Fruit fly (Drosophila melanogaster) whole organism: Measurements from ENCODE around the gene Nepl3.
A peak's percentile ranks its signal among the peaks of the same experiment; 100 is the strongest.

Experiments
- CG8478 ChIP-seq: fragments of >200 bp; optimal IDR thresholded peaks from 2 replicates; lab custom pipeline; 2018; ENCODE audit warnings: inconsistent platforms
- Dll ChIP-seq: fragments of >200 bp; optimal IDR thresholded peaks from 2 replicates; lab custom pipeline; 2017
- EcR ChIP-seq, 2 experiments: fragments of >200 bp; optimal IDR thresholded peaks; 2 replicates each; lab custom pipeline; 2017; ENCODE audit warnings: missing biosample characterization in 2 of 2, missing genetic modification characterization in 2 of 2, missing genetic modification reagents in 2 of 2
- pan ChIP-seq: fragments of >200 bp; optimal IDR thresholded peaks from 2 replicates; lab custom pipeline; 2017
- psq ChIP-seq: fragments of >200 bp; optimal IDR thresholded peaks from 2 replicates; lab custom pipeline; 2017
- usp ChIP-seq: fragments of >200 bp; optimal IDR thresholded peaks from 2 replicates; lab custom pipeline; 2017; ENCODE audit warnings: missing biosample characterization, missing genetic modification characterization, mixed read lengths

Gene Nepl3

dm6 chr2L:5058094-5058493 lies at the start of gene Nepl3:
Gene Nepl3 (minus strand): TSS chr2L:5058248.
- TF ChIP-seq psq (no peak), pan (lab: Kevin White, UChicago) (no peak), usp (GFP tag; lab: Kevin White, UChicago) (no peak), CG8478 (lab: Kevin White, UChicago) (no peak), Dll (no peak), EcR (GFP tag; optimal IDR thresholded peaks at IDR 0.05; lab: Kevin White, UChicago) (no peak)

- TF ChIP-seq psq (no peak), usp (GFP tag; lab: Kevin White, UChicago) (no peak), Dll (no peak), pan (lab: Kevin White, UChicago) (no peak), CG8478 (lab: Kevin White, UChicago) (no peak)
Observed at dm6 chr2L:5103733-5104132, 45.7 kb upstream of the Nepl3 start.

- TF ChIP-seq EcR (GFP tag; optimal IDR thresholded peaks at IDR 0.05; lab: Kevin White, UChicago) (no peak), CG8478 (lab: Kevin White, UChicago) (no peak), psq (no peak), pan (lab: Kevin White, UChicago) (no peak), usp (GFP tag; lab: Kevin White, UChicago) (no peak), Dll (no peak)
Observed at dm6 chr2L:5100577-5100976, 42.5 kb upstream of the Nepl3 start, which contains the start of gene Msp300. Gene Msp300 (plus strand): TSS chr2L:5100877.

- no peak for TF ChIP-seq EcR (GFP tag; optimal IDR thresholded peaks at IDR 0.05; lab: Kevin White, UChicago)
- TF ChIP-seq CG8478 (lab: Kevin White, UChicago), result no peak
- TF ChIP-seq psq, result no peak
Observed at dm6 chr2L:5099790-5100360, 41.8 kb upstream of the Nepl3 start, which contains the start of gene ND-13A. Gene ND-13A (minus strand): TSS chr2L:5100288.

dm6 chr2L:5096761-5097160 lies 38.7 kb upstream of the Nepl3 start:
- TF ChIP-seq usp (GFP tag; lab: Kevin White, UChicago) (no peak), psq (no peak), pan (lab: Kevin White, UChicago) (no peak), Dll (no peak), CG8478 (lab: Kevin White, UChicago) (no peak), EcR (GFP tag; optimal IDR thresholded peaks at IDR 0.05; lab: Kevin White, UChicago) (no peak)

- TF ChIP-seq usp (GFP tag; lab: Kevin White, UChicago) (no peak), psq (no peak), Dll (no peak), CG8478 (lab: Kevin White, UChicago) (no peak), EcR (GFP tag; optimal IDR thresholded peaks at IDR 0.05; lab: Kevin White, UChicago) (no peak), pan (lab: Kevin White, UChicago) (no peak)
Observed at dm6 chr2L:5096222-5096621, 38.2 kb upstream of the Nepl3 start, which contains the start of gene CG4230. Gene CG4230 (plus strand): TSS chr2L:5096227.

dm6 chr2L:5095350-5095962 lies 37.4 kb upstream of the Nepl3 start:
- TF ChIP-seq CG8478 (lab: Kevin White, UChicago) (no peak), usp (GFP tag; lab: Kevin White, UChicago) (no peak), Dll (no peak), pan (lab: Kevin White, UChicago) (no peak), EcR (GFP tag; optimal IDR thresholded peaks at IDR 0.05; lab: Kevin White, UChicago) (no peak), psq (no peak)

dm6 chr2L:5093772-5094350 lies 35.8 kb upstream of the Nepl3 start, which contains the start of gene CG5828:
Gene CG5828 (plus strand): TSS chr2L:5093976.
- no peak for TF ChIP-seq pan (lab: Kevin White, UChicago)
- no peak for TF ChIP-seq Dll
- TF ChIP-seq usp (GFP tag; lab: Kevin White, UChicago), result no peak
- TF ChIP-seq EcR (GFP tag; optimal IDR thresholded peaks at IDR 0.05; lab: Kevin White, UChicago), result no peak
- no peak for TF ChIP-seq psq
- TF ChIP-seq CG8478 (lab: Kevin White, UChicago), result no peak

dm6 chr2L:5092992-5093695 lies 35.1 kb upstream of the Nepl3 start, which contains the start of gene Pgant5:
Gene Pgant5 (minus strand): TSS chr2L:5093592.
- TF ChIP-seq CG8478 (lab: Kevin White, UChicago) (peak; percentile 92), EcR (GFP tag; optimal IDR thresholded peaks at IDR 0.05; lab: Kevin White, UChicago) (no peak), psq (no peak)

- TF ChIP-seq usp (GFP tag; lab: Kevin White, UChicago) (no peak), pan (lab: Kevin White, UChicago) (no peak), EcR (GFP tag; optimal IDR thresholded peaks at IDR 0.05; lab: Kevin White, UChicago) (no peak), psq (no peak), CG8478 (lab: Kevin White, UChicago) (no peak), Dll (no peak)
Observed at dm6 chr2L:5092597-5092991, 34.5 kb upstream of the Nepl3 start.

dm6 chr2L:5092145-5092544 lies 34.1 kb upstream of the Nepl3 start:
- TF ChIP-seq Dll (no peak), CG8478 (lab: Kevin White, UChicago) (no peak)

dm6 chr2L:5090352-5090751 lies 32.3 kb upstream of the Nepl3 start:
- no peak for TF ChIP-seq Dll
- no peak for TF ChIP-seq usp (GFP tag; lab: Kevin White, UChicago)
- no peak for TF ChIP-seq EcR (GFP tag; optimal IDR thresholded peaks at IDR 0.05; lab: Kevin White, UChicago)
- no peak for TF ChIP-seq psq
- TF ChIP-seq CG8478 (lab: Kevin White, UChicago), result no peak
- no peak for TF ChIP-seq pan (lab: Kevin White, UChicago)
